Worm (Caenorhabditis elegans): Measurements from ENCODE around the gene adm-4.

ce11 chrX:7817555-7817954 lies 19.5 kb upstream of the adm-4 start:
- TF ChIP-seq eyg-1 (tag; optimal IDR thresholded peaks at IDR 0.05) (no peak), pqm-1 (tag; optimal IDR thresholded peaks at IDR 0.05) (no peak)

Measured in whole organism, late embryonic.